Worm (Caenorhabditis elegans) whole organism, mixed stage, embryonic: ENCODE measurements around the gene K12H6.6.

Experiments used
- ceh-39 ChIP-seq: fragments of 150-350 bp; optimal IDR thresholded peaks from 2 replicates; lab custom pipeline; 2014; ENCODE audit warnings: missing biosample characterization, missing genetic modification characterization
- ceh-83 ChIP-seq: fragments of 200-800 bp; sonication (Bioruptor generic); optimal IDR thresholded peaks from 2 replicates; lab custom pipeline; 2018; ENCODE audit warnings: mild to moderate bottlenecking, missing genetic modification characterization, missing compliant biosample characterization
- elt-3 ChIP-seq: fragments of 150-350 bp; optimal IDR thresholded peaks from 2 replicates; lab custom pipeline; 2014; ENCODE audit warnings: missing biosample characterization, missing genetic modification characterization
- lin-13 ChIP-seq: fragments of 150-350 bp; optimal IDR thresholded peaks from 2 replicates; lab custom pipeline; 2014; ENCODE audit warnings: missing biosample characterization, missing genetic modification characterization
- mep-1 ChIP-seq: fragments of 150-350 bp; optimal IDR thresholded peaks from 2 replicates; lab custom pipeline; 2017; ENCODE audit warnings: missing biosample characterization, missing genetic modification reagents, missing genetic modification characterization, inconsistent platforms
- nhr-28 ChIP-seq: fragments of 150-350 bp; optimal IDR thresholded peaks from 2 replicates; lab custom pipeline; 2014; ENCODE audit warnings: missing biosample characterization, missing genetic modification characterization
- pha-4 ChIP-seq: fragments of 150-350 bp; optimal IDR thresholded peaks from 2 replicates; lab custom pipeline; 2018; ENCODE audit warnings: missing biosample characterization, missing genetic modification reagents, missing genetic modification characterization
- sem-2 ChIP-seq: fragments of 200-800 bp; sonication (Bioruptor generic); optimal IDR thresholded peaks from 2 replicates; lab custom pipeline; 2018; ENCODE audit warnings: mild to moderate bottlenecking, missing genetic modification characterization, missing compliant biosample characterization
- snpc-4 ChIP-seq: fragments of 150-350 bp; optimal IDR thresholded peaks from 2 replicates; lab custom pipeline; 2014; ENCODE audit warnings: missing biosample characterization, missing genetic modification characterization
- sptf-1 ChIP-seq: sonication (generic microtip); optimal IDR thresholded peaks from 2 replicates; lab custom pipeline; 2017; ENCODE audit warnings: mild to moderate bottlenecking, missing genetic modification characterization, moderate library complexity, missing compliant biosample characterization
- zip-8 ChIP-seq: fragments of 150-350 bp; optimal IDR thresholded peaks from 2 replicates; lab custom pipeline; 2014; ENCODE audit warnings: missing biosample characterization, missing genetic modification characterization

ce11 chrII:2787849-2788248 lies 43.2 kb downstream of the K12H6.6 start:
- no peak for TF ChIP-seq zip-8
- no peak for TF ChIP-seq elt-3
- no peak for TF ChIP-seq ceh-83
- TF ChIP-seq nhr-28 (tag; lab: Kevin White, UChicago): no peak
- TF ChIP-seq pha-4: no peak
- no peak for TF ChIP-seq lin-13 (tag; lab: Kevin White, UChicago)
- no peak for TF ChIP-seq mep-1 (tag; lab: Kevin White, UChicago)
- no peak for TF ChIP-seq sptf-1
- TF ChIP-seq snpc-4: no peak
- no peak for TF ChIP-seq sem-2 (GFP tag; lab: Kevin White, UChicago)
- TF ChIP-seq ceh-39 (tag; lab: Kevin White, UChicago): no peak
